Fruit fly (Drosophila melanogaster) whole organism, embryonic: ENCODE data around the gene LSm7.
A peak's percentile ranks its signal among the peaks of the same experiment; 100 is the strongest.

ENCODE experiments used
- CG12391 ChIP-seq: fragments of 200-800 bp; sonication (Bioruptor generic); optimal IDR thresholded peaks from 3 replicates; lab custom pipeline; 2018; ENCODE audit warnings: missing biosample characterization, mild to moderate bottlenecking, missing genetic modification characterization, moderate library complexity
- Fer1 ChIP-seq: fragments of 200-800 bp; sonication (Bioruptor generic); optimal IDR thresholded peaks from 2 replicates; lab custom pipeline; 2017; ENCODE audit warnings: missing biosample characterization, mild to moderate bottlenecking, missing genetic modification characterization
- dmrt99B ChIP-seq: fragments of 200-800 bp; sonication (Bioruptor generic); optimal IDR thresholded peaks from 2 replicates; lab custom pipeline; 2018; ENCODE audit warnings: missing biosample characterization, mild to moderate bottlenecking, missing genetic modification characterization, moderate library complexity
- lola ChIP-seq, 3 experiments: fragments of >200 bp in 2 of 3; fragments of 200-800 bp in 1 of 3; sonication (Bioruptor generic) in 1 of 3; optimal IDR thresholded peaks; 2 replicates each; lab custom pipeline; 2017 to 2019; ENCODE audit warnings: missing biosample characterization in 3 of 3, missing genetic modification characterization in 3 of 3, mild to moderate bottlenecking in 1 of 3, moderate library complexity in 1 of 3
- mam ChIP-seq: fragments of 200-800 bp; sonication (Bioruptor generic); optimal IDR thresholded peaks from 3 replicates; lab custom pipeline; 2016; ENCODE audit warnings: missing biosample characterization, missing genetic modification characterization
- pnt ChIP-seq: fragments of 200-800 bp; sonication (Bioruptor generic); optimal IDR thresholded peaks from 3 replicates; lab custom pipeline; 2016; ENCODE audit warnings: missing biosample characterization, missing genetic modification characterization
- ranshi ChIP-seq: fragments of 200-800 bp; sonication (Bioruptor generic); IDR thresholded peaks from 2 replicates; pipeline ENCODE4 v1.3.6; 2022; ENCODE audit warnings: missing biosample characterization, missing genetic modification characterization

- peak in 1 of 3 experiments; percentile 33 for TF ChIP-seq lola (GFP tag; optimal IDR thresholded peaks at IDR 0.05; lab: Kevin White, UChicago)
- TF ChIP-seq pnt (GFP tag; lab: Kevin White, UChicago) = no peak
- no peak for TF ChIP-seq ranshi (GFP tag; lab: Robert Waterston, UW)
- TF ChIP-seq Fer1 (GFP tag; lab: Kevin White, UChicago) = peak; percentile 21
- no peak for TF ChIP-seq CG12391 (tag; lab: Kevin White, UChicago)
- TF ChIP-seq mam (GFP tag; lab: Kevin White, UChicago) = no peak
- no peak for TF ChIP-seq dmrt99B
These were observed at the start of gene LSm7, which contains the start of gene BuGZ for dm6 chr2L:16743055-16743805.
